Worm (Caenorhabditis elegans) whole organism, L4/young adult: Measurements from ENCODE around the gene nhr-223.

Source experiments
- W03F9.2 ChIP-seq: fragments of 150-350 bp; optimal IDR thresholded peaks from 2 replicates; lab custom pipeline; 2014; ENCODE audit warnings: missing biosample characterization, missing genetic modification characterization
- dao-5 ChIP-seq: sonication (generic microtip); optimal IDR thresholded peaks from 2 replicates; lab custom pipeline; 2016; ENCODE audit warnings: missing genotype, missing genetic modification characterization, moderate library complexity, missing compliant biosample characterization
- him-1 ChIP-seq: sonication (generic microtip); optimal IDR thresholded peaks from 2 replicates; lab custom pipeline; 2016; ENCODE audit warnings: missing genotype, missing genetic modification reagents, missing genetic modification characterization, missing compliant biosample characterization

DNA sequence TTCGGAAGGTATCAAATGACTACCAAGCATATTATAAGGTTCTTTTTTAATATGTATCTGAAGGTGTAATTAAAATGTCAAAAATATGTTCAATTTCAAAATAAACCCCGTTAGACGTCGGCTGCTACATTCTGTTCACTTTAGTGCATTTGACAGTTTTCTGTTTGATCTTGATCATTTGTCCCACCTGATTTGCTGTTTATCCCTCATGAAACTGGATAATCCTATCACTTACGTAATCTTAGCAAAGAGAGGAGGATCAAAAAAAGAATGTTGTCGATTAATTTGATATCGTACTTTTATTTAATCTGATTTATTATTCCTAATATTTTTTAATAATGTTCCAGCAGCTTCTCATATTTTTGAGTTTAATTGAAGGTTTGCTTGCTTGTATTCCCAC, 14.3 kb downstream of the nhr-223 start, which contains the start of gene F54B8.1:
- TF ChIP-seq him-1 = no peak
- TF ChIP-seq W03F9.2 (tag; lab: Kevin White, UChicago) = no peak
- no peak for TF ChIP-seq dao-5 (tag; lab: Kevin White, UChicago)
